Worm (Caenorhabditis elegans) whole organism, midembryonic: ENCODE measurements around the gene M05D6.5.

Experiments used
- T22C8.4 ChIP-seq: fragments of 200-800 bp; sonication (Bioruptor generic); IDR thresholded peaks from 2 replicates; pipeline ENCODE4 v1.3.6; 2022; ENCODE audit warnings: missing genetic modification characterization, missing compliant biosample characterization
- cog-1 ChIP-seq: sonication (generic microtip); optimal IDR thresholded peaks from 2 replicates; lab custom pipeline; 2016; ENCODE audit warnings: missing genetic modification characterization, missing compliant biosample characterization
- flt-1 ChIP-seq: fragments of 200-800 bp; sonication (Bioruptor generic); IDR thresholded peaks from 2 replicates; pipeline ENCODE4 v1.3.6; 2022; ENCODE audit warnings: missing genetic modification characterization, missing compliant biosample characterization
- klf-2 ChIP-seq: fragments of 200-800 bp; sonication (Bioruptor generic); conservative IDR thresholded peaks from 2 replicates; pipeline ENCODE4 v1.3.6; 2022; ENCODE audit warnings: missing genetic modification reagents, missing genetic modification characterization, missing compliant biosample characterization
- med-1 ChIP-seq: sonication (generic microtip); optimal IDR thresholded peaks from 2 replicates; lab custom pipeline; 2017; ENCODE audit warnings: missing genetic modification characterization, mild to moderate bottlenecking, missing compliant biosample characterization, antibody characterized with exemption, missing genetic modification reagents; ENCODE audit not compliant: insufficient read depth
- ref-1 ChIP-seq: fragments of 200-800 bp; sonication (Bioruptor generic); conservative IDR thresholded peaks from 2 replicates; pipeline ENCODE4 v1.3.6; 2022; ENCODE audit warnings: missing genetic modification reagents, missing genetic modification characterization, missing compliant biosample characterization
- tab-1 ChIP-seq: fragments of 200-800 bp; sonication (Bioruptor generic); IDR thresholded peaks from 2 replicates; pipeline ENCODE4 v1.3.6; 2022; ENCODE audit warnings: missing genetic modification characterization, missing compliant biosample characterization
- ztf-23 ChIP-seq: fragments of 200-800 bp; sonication (Bioruptor generic); IDR thresholded peaks from 2 replicates; pipeline ENCODE4 v1.3.6; 2022; ENCODE audit warnings: missing genetic modification reagents, missing genetic modification characterization, missing compliant biosample characterization
- ztf-29 ChIP-seq: fragments of 200-800 bp; sonication (Bioruptor generic); IDR thresholded peaks from 2 replicates; pipeline ENCODE4 v1.3.6; 2022; ENCODE audit warnings: missing genetic modification reagents, missing genetic modification characterization, missing compliant biosample characterization

Gene M05D6.5

ce11 chrII:8466874-8467273 is 15.1 kb downstream of the M05D6.5 start, which contains the start of gene F22B5.10:
F22B5.10 (plus strand) TSS chrII:8467174.
- TF ChIP-seq ztf-29 (no peak), klf-2 (no peak), T22C8.4 (GFP tag; lab: Robert Waterston, UW) (no peak), med-1 (GFP tag; lab: Kevin White, UChicago) (no peak), cog-1 (tag; lab: Kevin White, UChicago) (no peak), ref-1 (GFP tag; lab: Robert Waterston, UW) (no peak), ztf-23 (GFP tag; lab: Robert Waterston, UW) (no peak), flt-1 (GFP tag; lab: Robert Waterston, UW) (no peak), tab-1 (GFP tag; lab: Robert Waterston, UW) (no peak)

- TF ChIP-seq ztf-23 (GFP tag; lab: Robert Waterston, UW), result no peak
- TF ChIP-seq T22C8.4 (GFP tag; lab: Robert Waterston, UW), result no peak
- no peak for TF ChIP-seq med-1 (GFP tag; lab: Kevin White, UChicago)
- no peak for TF ChIP-seq ztf-29
- TF ChIP-seq ref-1 (GFP tag; lab: Robert Waterston, UW), result no peak
- no peak for TF ChIP-seq cog-1 (tag; lab: Kevin White, UChicago)
- TF ChIP-seq flt-1 (GFP tag; lab: Robert Waterston, UW), result 0 out of 2 replicates have a peak, but pooled peaks have one; percentile 49
- TF ChIP-seq tab-1 (GFP tag; lab: Robert Waterston, UW), result no peak
Measured at ce11 chrII:8464448-8464898, 17.5 kb downstream of the M05D6.5 start, which contains the start of gene fars-3. fars-3 (plus strand) TSS chrII:8464848.

ce11 chrII:8457438-8457837 is 24.6 kb downstream of the M05D6.5 start, which contains the start of gene zyg-9:
zyg-9 (plus strand) TSS chrII:8457818.
- TF ChIP-seq ref-1 (GFP tag; lab: Robert Waterston, UW) (no peak), T22C8.4 (GFP tag; lab: Robert Waterston, UW) (0 out of 2 replicates have a peak, but pooled peaks have one; percentile 14)

- TF ChIP-seq med-1 (GFP tag; lab: Kevin White, UChicago) (no peak), cog-1 (tag; lab: Kevin White, UChicago) (no peak), ref-1 (GFP tag; lab: Robert Waterston, UW) (no peak), ztf-23 (GFP tag; lab: Robert Waterston, UW) (no peak), tab-1 (GFP tag; lab: Robert Waterston, UW) (no peak), klf-2 (no peak), T22C8.4 (GFP tag; lab: Robert Waterston, UW) (no peak), flt-1 (GFP tag; lab: Robert Waterston, UW) (no peak), ztf-29 (no peak)
Measured at ce11 chrII:8456681-8457389, 25.2 kb downstream of the M05D6.5 start.

- no peak for TF ChIP-seq cog-1 (tag; lab: Kevin White, UChicago)
- no peak for TF ChIP-seq ztf-29
- no peak for TF ChIP-seq ztf-23 (GFP tag; lab: Robert Waterston, UW)
- no peak for TF ChIP-seq med-1 (GFP tag; lab: Kevin White, UChicago)
Measured at ce11 chrII:8456094-8456493, 25.9 kb downstream of the M05D6.5 start, which contains the start of gene F22B5.6. F22B5.6 (minus strand) TSS chrII:8456194.

ce11 chrII:8454513-8454912 is 27.5 kb downstream of the M05D6.5 start, which contains the start of gene F22B5.5:
F22B5.5 (minus strand) TSS chrII:8454613.
- no peak for TF ChIP-seq ztf-29
- TF ChIP-seq ztf-23 (GFP tag; lab: Robert Waterston, UW), result no peak
- TF ChIP-seq cog-1 (tag; lab: Kevin White, UChicago), result no peak
- no peak for TF ChIP-seq med-1 (GFP tag; lab: Kevin White, UChicago)
- no peak for TF ChIP-seq ref-1 (GFP tag; lab: Robert Waterston, UW)

- TF ChIP-seq flt-1 (GFP tag; lab: Robert Waterston, UW) (no peak), klf-2 (no peak), tab-1 (GFP tag; lab: Robert Waterston, UW) (no peak), ztf-29 (no peak), cog-1 (tag; lab: Kevin White, UChicago) (no peak), T22C8.4 (GFP tag; lab: Robert Waterston, UW) (no peak), med-1 (GFP tag; lab: Kevin White, UChicago) (no peak), ztf-23 (GFP tag; lab: Robert Waterston, UW) (no peak), ref-1 (GFP tag; lab: Robert Waterston, UW) (no peak)
Measured at ce11 chrII:8451425-8451824, 30.6 kb downstream of the M05D6.5 start.

- TF ChIP-seq ztf-23 (GFP tag; lab: Robert Waterston, UW), result no peak
- TF ChIP-seq klf-2, result no peak
- no peak for TF ChIP-seq ztf-29
- TF ChIP-seq flt-1 (GFP tag; lab: Robert Waterston, UW), result no peak
- no peak for TF ChIP-seq T22C8.4 (GFP tag; lab: Robert Waterston, UW)
- TF ChIP-seq tab-1 (GFP tag; lab: Robert Waterston, UW), result no peak
- no peak for TF ChIP-seq med-1 (GFP tag; lab: Kevin White, UChicago)
- TF ChIP-seq cog-1 (tag; lab: Kevin White, UChicago), result no peak
- no peak for TF ChIP-seq ref-1 (GFP tag; lab: Robert Waterston, UW)
Measured at ce11 chrII:8450750-8451149, 31.3 kb downstream of the M05D6.5 start.

ce11 chrII:8449660-8450118 is 32.3 kb downstream of the M05D6.5 start, which contains the start of gene F22B5.4:
F22B5.4 (plus strand) TSS chrII:8449710.
- TF ChIP-seq ref-1 (GFP tag; lab: Robert Waterston, UW) (no peak), ztf-23 (GFP tag; lab: Robert Waterston, UW) (no peak), klf-2 (no peak), med-1 (GFP tag; lab: Kevin White, UChicago) (no peak), ztf-29 (no peak)
